Fruit fly (Drosophila melanogaster): ENCODE results near the gene 5PtaseI.
A peak's percentile ranks its signal among the peaks of the same experiment; 100 is the strongest.

Gene 5PtaseI

DNA sequence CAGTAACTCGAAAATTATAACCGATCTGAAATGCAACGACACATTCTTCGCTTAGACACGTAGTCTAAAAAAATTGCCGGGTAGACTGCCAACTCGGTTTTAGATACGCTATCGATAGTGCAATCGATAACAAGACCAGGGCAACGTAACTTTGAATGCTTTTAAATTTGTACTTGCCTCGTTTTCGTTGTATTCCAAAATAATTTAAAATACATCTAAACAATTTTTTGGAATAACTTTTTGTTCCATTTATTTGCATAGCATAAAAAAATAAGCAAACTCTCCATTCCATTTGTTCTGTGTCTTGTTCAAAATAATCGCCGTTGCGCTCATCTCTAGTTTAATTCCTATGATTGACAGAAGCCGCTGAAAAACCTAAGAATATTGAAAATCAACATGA lies 24.6 kb upstream of the 5PtaseI start, which contains the start of the genes Stt3B and CG11839 (continued):
- TF ChIP-seq CG9437 (GFP tag; optimal IDR thresholded peaks at IDR 0.05): peak; percentile 71
- peak; percentile 53 for TF ChIP-seq dmrt11E (tag; optimal IDR thresholded peaks at IDR 0.05)
- TF ChIP-seq insv (GFP tag; optimal IDR thresholded peaks at IDR 0.05): peak in 1 of 2 experiments; percentile 37
- no peak for TF ChIP-seq CG15269 (tag; optimal IDR thresholded peaks at IDR 0.05)
- TF ChIP-seq Side (GFP tag; optimal IDR thresholded peaks at IDR 0.05): peak; percentile 72
- TF ChIP-seq CG30020 (tag; optimal IDR thresholded peaks at IDR 0.05): peak; percentile 91
- TF ChIP-seq CG34422 (GFP tag; IDR thresholded peaks at IDR 0.05): peak; percentile 89
- no peak for TF ChIP-seq exex (tag; optimal IDR thresholded peaks at IDR 0.05)
- no peak; the same call in 2 of the 3 replicates for TF ChIP-seq zen2 (GFP tag; IDR thresholded peaks at IDR 0.05; ENCODE audit: partially characterized antibody)

dm6 chr3R:25066856-25067255 lies 21.9 kb upstream of the 5PtaseI start:
- no peak for TF ChIP-seq mam (GFP tag; optimal IDR thresholded peaks at IDR 0.05)
- no peak for TF ChIP-seq CG2712 (tag; optimal IDR thresholded peaks at IDR 0.05)
- TF ChIP-seq CG10209 (GFP tag; optimal IDR thresholded peaks at IDR 0.05): no peak
- peak; percentile 93 for TF ChIP-seq Ets65A (GFP tag)
- no peak for TF ChIP-seq CG1024 (GFP tag; IDR thresholded peaks at IDR 0.05)

DNA sequence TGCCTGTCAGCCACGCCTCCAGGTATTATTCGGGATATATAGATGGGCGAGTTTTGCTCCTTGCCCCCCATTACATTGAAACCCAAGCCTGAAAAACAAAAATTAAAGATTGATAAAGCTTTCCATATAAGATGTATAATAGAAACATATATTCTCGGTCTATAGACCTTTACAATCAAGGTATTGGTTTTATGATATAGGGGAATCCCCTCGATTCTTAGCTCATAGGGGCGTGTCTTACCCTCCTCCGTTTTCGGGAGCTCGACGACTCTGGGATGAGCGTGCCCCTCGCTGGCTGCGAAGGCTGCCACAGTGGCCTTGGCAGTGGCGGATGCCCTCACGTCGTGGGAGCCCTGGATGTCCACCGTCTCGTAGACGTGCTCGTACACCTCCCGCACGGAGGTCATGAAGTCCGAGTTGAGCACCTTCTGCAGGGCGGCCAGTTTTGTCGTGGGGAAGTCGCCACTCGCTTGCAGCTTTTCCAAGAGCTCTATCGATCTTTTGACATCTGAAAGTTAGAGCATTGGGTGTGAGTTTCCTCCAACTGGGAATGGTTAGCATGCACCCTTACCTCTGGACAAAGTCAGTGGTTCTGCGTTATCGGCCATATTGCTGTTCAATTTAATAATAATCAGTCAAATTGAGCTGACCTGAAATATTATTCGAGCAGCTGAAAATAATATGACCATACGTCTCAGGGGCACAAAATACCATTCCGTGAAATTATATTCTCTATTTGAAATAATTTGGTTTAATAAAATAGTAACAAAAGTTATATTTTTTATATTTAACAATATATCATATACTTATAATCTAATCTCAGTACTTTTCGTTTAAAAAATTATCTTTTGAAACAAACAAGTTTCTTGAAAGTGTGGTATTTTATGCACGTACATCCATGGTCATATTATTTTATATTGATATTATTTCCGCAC lies 20.2 kb upstream of the 5PtaseI start, which contains the start of the genes veli and PQBP1:
Gene veli, minus strand, starts transcription at position 685 of the 935 bp plus-strand sequence.
Gene PQBP1, plus strand, starts transcription at position 885 of the 935 bp plus-strand sequence.
- TF ChIP-seq mld (GFP tag; IDR thresholded peaks at IDR 0.05; ENCODE audit: partially characterized antibody) (peak; percentile 12; the same call in 1 of the 3 replicates), pzg (GFP tag; optimal IDR thresholded peaks at IDR 0.05) (peak; percentile 20), CG5180 (GFP tag; optimal IDR thresholded peaks at IDR 0.05) (no peak), CG6272 (GFP tag; IDR thresholded peaks at IDR 0.05) (no peak), stwl (tag; optimal IDR thresholded peaks at IDR 0.05) (peak; percentile 36), row (GFP tag; IDR thresholded peaks at IDR 0.05) (peak; percentile 73), BEAF-32 (GFP tag; optimal IDR thresholded peaks at IDR 0.05) (peak; percentile 4), MESR4 (GFP tag; optimal IDR thresholded peaks at IDR 0.05) (peak; percentile 69), Meics (GFP tag; optimal IDR thresholded peaks at IDR 0.05) (no peak), YL-1 (GFP tag; optimal IDR thresholded peaks at IDR 0.05) (peak; percentile 12), fd64A (GFP tag; optimal IDR thresholded peaks at IDR 0.05) (no peak), bcd (GFP tag; optimal IDR thresholded peaks at IDR 0.05) (no peak), CG12659 (GFP tag; optimal IDR thresholded peaks at IDR 0.05) (peak; percentile 37), CG14710 (tag; optimal IDR thresholded peaks at IDR 0.05) (peak; percentile 50), CG4617 (GFP tag; optimal IDR thresholded peaks at IDR 0.05; ENCODE audit: borderline replicate concordance) (peak; percentile 50), CG30020 (tag; optimal IDR thresholded peaks at IDR 0.05) (peak; percentile 50), lab (GFP tag; optimal IDR thresholded peaks at IDR 0.05) (no peak), Mrtf (GFP tag; IDR thresholded peaks at IDR 0.05) (no peak), CG31365 (tag; optimal IDR thresholded peaks at IDR 0.05) (no peak), fru (optimal IDR thresholded peaks at IDR 0.05) (no peak), gfzf (GFP tag; optimal IDR thresholded peaks at IDR 0.05) (peak; percentile 52), PHDP (tag; optimal IDR thresholded peaks at IDR 0.05) (peak; percentile 37), vfl (GFP tag; optimal IDR thresholded peaks at IDR 0.05) (no peak), CG4854 (GFP tag; optimal IDR thresholded peaks at IDR 0.05) (no peak), Camta (GFP tag; optimal IDR thresholded peaks at IDR 0.05) (no peak), pho (GFP tag; optimal IDR thresholded peaks at IDR 0.05) (no peak), HLH4C (GFP tag; IDR thresholded peaks at IDR 0.05; ENCODE audit: partially characterized antibody) (no peak), dati (GFP tag; IDR thresholded peaks at IDR 0.05) (no peak), bbx (GFP tag; IDR thresholded peaks at IDR 0.05; ENCODE audit: partially characterized antibody) (peak; percentile 17; the same call in 1 of the 2 replicates), CG10267 (tag; optimal IDR thresholded peaks at IDR 0.05) (peak; percentile 42), phol (tag; optimal IDR thresholded peaks at IDR 0.05) (peak; percentile 3), trem (tag; optimal IDR thresholded peaks at IDR 0.05) (peak; percentile 85)
